Fruit fly (Drosophila melanogaster) whole organism, embryonic: Measurements from ENCODE around the gene betaGlu.
A peak's percentile ranks its signal among the peaks of the same experiment; 100 is the strongest.

Experiments
- Antp ChIP-seq: fragments of 200-800 bp; sonication (Bioruptor generic); optimal IDR thresholded peaks from 3 replicates; lab custom pipeline; 2016; ENCODE audit warnings: missing biosample characterization, missing genetic modification characterization
- B-H1 ChIP-seq: fragments of 200-800 bp; sonication (Bioruptor generic); IDR thresholded peaks from 3 replicates; pipeline ENCODE4 v1.3.6; 2022; ENCODE audit warnings: missing biosample characterization, missing genetic modification characterization
- Bgb ChIP-seq: fragments of 200-800 bp; sonication (Bioruptor generic); IDR thresholded peaks from 2 replicates; pipeline ENCODE4 v1.3.6; 2022; ENCODE audit warnings: missing biosample characterization, missing genetic modification characterization; ENCODE audit not compliant: partially characterized antibody
- C15 ChIP-seq: fragments of 200-800 bp; sonication (Bioruptor generic); IDR thresholded peaks from 3 replicates; pipeline ENCODE4 v1.3.6; 2022; ENCODE audit warnings: missing biosample characterization, missing genetic modification characterization
- CG10267 ChIP-seq: fragments of 200-800 bp; sonication (Bioruptor generic); optimal IDR thresholded peaks from 2 replicates; lab custom pipeline; 2018; ENCODE audit warnings: missing biosample characterization, mild to moderate bottlenecking, missing genetic modification characterization, moderate library complexity
- CG10543 ChIP-seq: fragments of 200-800 bp; sonication (Bioruptor generic); optimal IDR thresholded peaks from 3 replicates; lab custom pipeline; 2017; ENCODE audit warnings: missing biosample characterization, mild to moderate bottlenecking, missing genetic modification characterization, moderate library complexity
- CG10959 ChIP-seq: fragments of 200-800 bp; sonication (Bioruptor generic); IDR thresholded peaks from 2 replicates; pipeline ENCODE4 v1.3.6; 2022; ENCODE audit warnings: missing biosample characterization, missing genetic modification characterization
- CG12391 ChIP-seq: fragments of 200-800 bp; sonication (Bioruptor generic); optimal IDR thresholded peaks from 3 replicates; lab custom pipeline; 2018; ENCODE audit warnings: missing biosample characterization, mild to moderate bottlenecking, missing genetic modification characterization, moderate library complexity
- CG13894 ChIP-seq: fragments of 200-800 bp; sonication (Bioruptor generic); optimal IDR thresholded peaks from 3 replicates; lab custom pipeline; 2018; ENCODE audit warnings: missing biosample characterization, mild to moderate bottlenecking, missing genetic modification characterization, moderate library complexity
- CG15696 ChIP-seq: fragments of 200-800 bp; sonication (Bioruptor generic); optimal IDR thresholded peaks from 2 replicates; lab custom pipeline; 2019; ENCODE audit warnings: missing biosample characterization, mild to moderate bottlenecking, missing genetic modification characterization, moderate library complexity
- CG1603 ChIP-seq: fragments of 200-800 bp; sonication (Bioruptor generic); optimal IDR thresholded peaks from 2 replicates; lab custom pipeline; 2019; ENCODE audit warnings: missing biosample characterization, mild to moderate bottlenecking, missing genetic modification characterization, moderate library complexity
- CG17186 ChIP-seq: fragments of 200-800 bp; sonication (Bioruptor generic); optimal IDR thresholded peaks from 3 replicates; lab custom pipeline; 2017; ENCODE audit warnings: missing biosample characterization, missing genetic modification reagents, missing genetic modification characterization
- CG17385 ChIP-seq: fragments of 200-800 bp; sonication (Bioruptor generic); optimal IDR thresholded peaks from 3 replicates; lab custom pipeline; 2018; ENCODE audit warnings: missing biosample characterization, mild to moderate bottlenecking, missing genetic modification characterization
- CG2712 ChIP-seq: fragments of 200-800 bp; optimal IDR thresholded peaks from 3 replicates; lab custom pipeline; 2019; ENCODE audit warnings: missing biosample characterization, mild to moderate bottlenecking, missing genetic modification characterization, moderate library complexity
- CG32532 ChIP-seq: fragments of 200-800 bp; sonication (Bioruptor generic); IDR thresholded peaks from 2 replicates; pipeline ENCODE4 v1.3.6; 2022; ENCODE audit warnings: missing biosample characterization, missing genetic modification characterization
- CG33213 ChIP-seq: fragments of 200-800 bp; sonication (Bioruptor generic); optimal IDR thresholded peaks from 3 replicates; lab custom pipeline; 2016; ENCODE audit warnings: missing biosample characterization, missing genetic modification characterization
- CG3847 ChIP-seq: fragments of 200-800 bp; sonication (Bioruptor generic); IDR thresholded peaks from 2 replicates; pipeline ENCODE4 v1.3.6; 2022; ENCODE audit warnings: missing biosample characterization, missing genetic modification characterization
- CG5180 ChIP-seq: fragments of 200-800 bp; sonication (Bioruptor generic); optimal IDR thresholded peaks from 3 replicates; lab custom pipeline; 2017; ENCODE audit warnings: missing biosample characterization, missing genetic modification characterization, mild to moderate bottlenecking, moderate library complexity, missing genetic modification reagents
- CG5245 ChIP-seq: fragments of 200-800 bp; sonication (Bioruptor generic); optimal IDR thresholded peaks from 3 replicates; lab custom pipeline; 2016; ENCODE audit warnings: missing biosample characterization, missing genetic modification characterization
- CG7372 ChIP-seq: fragments of 200-800 bp; sonication (Bioruptor generic); IDR thresholded peaks from 2 replicates; pipeline ENCODE4 v1.3.6; 2022; ENCODE audit warnings: missing biosample characterization, missing genetic modification characterization
- CG7963 ChIP-seq: fragments of 200-800 bp; sonication (Bioruptor generic); IDR thresholded peaks from 3 replicates; pipeline ENCODE4 v1.3.6; 2022; ENCODE audit warnings: missing biosample characterization, missing genetic modification characterization; ENCODE audit not compliant: partially characterized antibody
- CG8089 ChIP-seq: fragments of 200-800 bp; sonication (Bioruptor generic); optimal IDR thresholded peaks from 3 replicates; lab custom pipeline; 2016; ENCODE audit warnings: missing biosample characterization, missing genetic modification characterization
- CG8388 ChIP-seq: fragments of 200-800 bp; sonication (Bioruptor generic); optimal IDR thresholded peaks from 2 replicates; lab custom pipeline; 2019; ENCODE audit warnings: missing biosample characterization, mild to moderate bottlenecking, missing genetic modification characterization, moderate library complexity
- CHES-1-like ChIP-seq: fragments of 200-800 bp; sonication (Bioruptor generic); optimal IDR thresholded peaks from 2 replicates; lab custom pipeline; 2016; ENCODE audit warnings: missing biosample characterization, missing genetic modification characterization
- CoRest ChIP-seq: fragments of 200-800 bp; sonication (Bioruptor generic); optimal IDR thresholded peaks from 3 replicates; lab custom pipeline; 2018; ENCODE audit warnings: missing biosample characterization, mild to moderate bottlenecking, missing genetic modification characterization, moderate library complexity
- D19B ChIP-seq: fragments of 200-800 bp; sonication (Bioruptor generic); optimal IDR thresholded peaks from 2 replicates; lab custom pipeline; 2017; ENCODE audit warnings: missing biosample characterization, mild to moderate bottlenecking, missing genetic modification characterization
- Med ChIP-seq: fragments of 200-800 bp; sonication (Bioruptor generic); peaks from one replicate; lab custom pipeline; 2016; ENCODE audit warnings: missing biosample characterization, missing genetic modification characterization, mild to moderate bottlenecking, inconsistent platforms, moderate library complexity
- Myb ChIP-seq: fragments of 200-800 bp; sonication (Bioruptor generic); optimal IDR thresholded peaks from 2 replicates; lab custom pipeline; 2016; ENCODE audit warnings: missing biosample characterization, missing genetic modification characterization
- Nf-YC ChIP-seq: fragments of 200-800 bp; optimal IDR thresholded peaks from 3 replicates; lab custom pipeline; 2019; ENCODE audit warnings: missing biosample characterization, mild to moderate bottlenecking, missing genetic modification characterization, moderate library complexity
- Pdp1 ChIP-seq, 2 experiments: fragments of 200-800 bp; sonication (Bioruptor generic); optimal IDR thresholded peaks; 3 replicates each; lab custom pipeline; 2016; ENCODE audit warnings: missing biosample characterization in 2 of 2, missing genetic modification characterization in 2 of 2, mild to moderate bottlenecking in 1 of 2, moderate library complexity in 1 of 2
- Stat92E ChIP-seq, 3 experiments: fragments of >200 bp in 2 of 3; fragments of 200-800 bp in 1 of 3; sonication (Bioruptor generic) in 1 of 3; optimal IDR thresholded peaks; 2 replicates each; lab custom pipeline; 2017 to 2019; ENCODE audit warnings: missing biosample characterization in 3 of 3, missing genetic modification characterization in 3 of 3, mild to moderate bottlenecking in 1 of 3, moderate library complexity in 1 of 3
- bcd ChIP-seq: fragments of 200-800 bp; sonication (Bioruptor generic); optimal IDR thresholded peaks from 2 replicates; lab custom pipeline; 2017; ENCODE audit warnings: missing biosample characterization, mild to moderate bottlenecking, missing genetic modification characterization
- chinmo ChIP-seq: fragments of 200-800 bp; sonication (Bioruptor generic); IDR thresholded peaks from 4 replicates; pipeline ENCODE4 v1.3.6; 2022; ENCODE audit warnings: missing biosample characterization, missing genetic modification characterization; ENCODE audit not compliant: partially characterized antibody
- eve ChIP-seq, 2 experiments: fragments of >200 bp; optimal IDR thresholded peaks; 2 replicates each; lab custom pipeline; 2017; ENCODE audit warnings: missing biosample characterization in 2 of 2, missing genetic modification characterization in 2 of 2
- ewg ChIP-seq: fragments of 200-800 bp; sonication (Bioruptor generic); optimal IDR thresholded peaks from 3 replicates; lab custom pipeline; 2017; ENCODE audit warnings: mild to moderate bottlenecking, missing biosample characterization, missing genetic modification reagents, missing genetic modification characterization
- fd64A ChIP-seq: fragments of 200-800 bp; sonication (Bioruptor generic); optimal IDR thresholded peaks from 3 replicates; lab custom pipeline; 2018; ENCODE audit warnings: missing biosample characterization, mild to moderate bottlenecking, missing genetic modification characterization
- maf-S ChIP-seq: fragments of 200-800 bp; sonication (Bioruptor generic); optimal IDR thresholded peaks from 2 replicates; lab custom pipeline; 2016; ENCODE audit warnings: missing biosample characterization, missing genetic modification characterization
- nau ChIP-seq: fragments of 200-800 bp; sonication (Bioruptor generic); optimal IDR thresholded peaks from 3 replicates; lab custom pipeline; 2017; ENCODE audit warnings: missing biosample characterization, mild to moderate bottlenecking, missing genetic modification characterization, missing genetic modification reagents
- nerfin-1 ChIP-seq: fragments of 200-800 bp; sonication (Bioruptor generic); optimal IDR thresholded peaks from 3 replicates; lab custom pipeline; 2019; ENCODE audit warnings: missing biosample characterization, mild to moderate bottlenecking, missing genetic modification characterization, moderate library complexity
- nmo ChIP-seq: fragments of 200-800 bp; sonication (Bioruptor generic); optimal IDR thresholded peaks from 2 replicates; lab custom pipeline; 2018; ENCODE audit warnings: missing biosample characterization, mild to moderate bottlenecking, missing genetic modification characterization, moderate library complexity
- phol ChIP-seq: fragments of 200-800 bp; sonication (Bioruptor generic); optimal IDR thresholded peaks from 3 replicates; lab custom pipeline; 2018; ENCODE audit warnings: missing biosample characterization, mild to moderate bottlenecking, missing genetic modification characterization, moderate library complexity
- pzg ChIP-seq: fragments of 200-800 bp; sonication (Bioruptor generic); optimal IDR thresholded peaks from 3 replicates; lab custom pipeline; 2018; ENCODE audit warnings: missing biosample characterization, mild to moderate bottlenecking, missing genetic modification characterization, moderate library complexity
- sim ChIP-seq: fragments of 200-800 bp; sonication (Bioruptor generic); IDR thresholded peaks from 2 replicates; pipeline ENCODE4 v1.3.6; 2022; ENCODE audit warnings: missing biosample characterization, missing genetic modification characterization
- slbo ChIP-seq: fragments of 200-800 bp; sonication (Bioruptor generic); IDR thresholded peaks from 2 replicates; pipeline ENCODE4 v1.3.6; 2022; ENCODE audit warnings: missing biosample characterization, missing genetic modification characterization
- stwl ChIP-seq: fragments of 200-800 bp; sonication (Bioruptor generic); optimal IDR thresholded peaks from 3 replicates; lab custom pipeline; 2018; ENCODE audit warnings: missing biosample characterization, mild to moderate bottlenecking, missing genetic modification characterization, moderate library complexity
- trem ChIP-seq: fragments of 200-800 bp; optimal IDR thresholded peaks from 3 replicates; lab custom pipeline; 2019; ENCODE audit warnings: missing biosample characterization, mild to moderate bottlenecking, missing genetic modification characterization, moderate library complexity
- ttk ChIP-seq: fragments of 200-800 bp; sonication (Bioruptor generic); IDR thresholded peaks from 2 replicates; pipeline ENCODE4 v2.1.2; 2022; ENCODE audit warnings: missing biosample characterization, missing genetic modification characterization
- tup ChIP-seq: fragments of 200-800 bp; sonication (Bioruptor generic); optimal IDR thresholded peaks from 2 replicates; lab custom pipeline; 2016; ENCODE audit warnings: missing biosample characterization, mild to moderate bottlenecking, missing genetic modification characterization, moderate library complexity
- vfl ChIP-seq: fragments of 200-800 bp; sonication (Bioruptor generic); optimal IDR thresholded peaks from 2 replicates; lab custom pipeline; 2016; ENCODE audit warnings: missing biosample characterization, missing genetic modification characterization

betaGlu gene

DNA sequence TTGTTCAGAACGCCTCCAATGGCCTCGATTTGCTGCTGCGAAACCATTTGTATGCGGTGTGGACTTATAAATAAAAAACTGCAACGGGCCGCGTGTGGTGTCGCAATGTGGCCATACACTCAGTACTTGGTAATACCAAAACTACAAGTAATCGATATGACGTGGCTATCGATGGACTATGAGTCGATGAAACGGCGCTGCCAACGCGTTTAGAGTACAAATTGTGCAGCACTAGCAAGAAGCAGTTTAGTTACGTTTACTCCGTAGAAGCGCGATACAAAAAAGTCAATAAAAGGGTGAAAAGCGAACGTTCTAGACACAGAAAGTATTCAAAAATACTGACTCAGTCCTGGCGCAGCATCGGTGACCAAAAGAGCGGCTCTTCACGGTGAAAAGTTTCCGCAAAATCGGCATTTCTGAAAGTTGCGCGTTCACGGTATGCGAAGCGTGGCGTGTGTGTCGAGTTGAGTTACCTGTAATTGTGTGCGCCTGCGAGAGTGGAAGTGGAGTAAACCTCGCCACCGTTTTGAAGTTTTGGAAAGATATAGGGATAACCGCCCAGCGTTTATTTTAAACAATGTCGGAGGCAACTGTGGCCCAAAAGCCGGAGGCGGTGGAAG is 24.1 kb downstream of the betaGlu start, which contains the start of the genes nero and CG1910 (continued):
- TF ChIP-seq CG10267 (tag; lab: Kevin White, UChicago) (peak; percentile 85), CG5245 (GFP tag; lab: Kevin White, UChicago) (peak; percentile 10), D19B (peak; percentile 25), CG15696 (tag; lab: Kevin White, UChicago) (no peak), CG10959 (GFP tag; lab: Robert Waterston, UW) (no peak), maf-S (GFP tag; lab: Kevin White, UChicago) (peak; percentile 33), CG7963 (GFP tag; lab: Robert Waterston, UW) (no peak), ttk (GFP tag; lab: Robert Waterston, UW) (no peak), bcd (GFP tag; lab: Kevin White, UChicago) (no peak), CG7372 (GFP tag; lab: Robert Waterston, UW) (no peak), CG10543 (GFP tag; lab: Kevin White, UChicago) (peak; percentile 21), trem (tag; lab: Kevin White, UChicago) (peak; percentile 99), Pdp1 (GFP tag; optimal IDR thresholded peaks at IDR 0.05; lab: Kevin White, UChicago) (peak in 1 of 2 experiments; percentile 73), Myb (GFP tag; lab: Kevin White, UChicago) (peak; percentile 71), tup (GFP tag; lab: Kevin White, UChicago) (no peak), CG1603 (tag; lab: Kevin White, UChicago) (peak; percentile 74), nerfin-1 (tag; lab: Kevin White, UChicago) (peak; percentile 25), CG33213 (peak; percentile 42), CHES-1-like (GFP tag; lab: Kevin White, UChicago) (peak; percentile 69), Stat92E (GFP tag; optimal IDR thresholded peaks at IDR 0.05; lab: Kevin White, UChicago) (no peak), ewg (GFP tag; lab: Kevin White, UChicago) (peak; percentile 24), B-H1 (no peak), C15 (GFP tag; lab: Robert Waterston, UW) (no peak), CG17385 (GFP tag; lab: Kevin White, UChicago) (peak; percentile 41), CG3847 (GFP tag; lab: Robert Waterston, UW) (no peak), Nf-YC (tag; lab: Kevin White, UChicago) (no peak), CG32532 (GFP tag; lab: Robert Waterston, UW) (no peak), vfl (peak; percentile 1), CoRest (tag; lab: Kevin White, UChicago) (peak; percentile 8), Med (peak; percentile 91), stwl (tag; lab: Kevin White, UChicago) (peak; percentile 75), CG8388 (peak; percentile 10), chinmo (GFP tag; lab: Robert Waterston, UW) (no peak), Antp (GFP tag; lab: Kevin White, UChicago) (no peak), eve (GFP tag; optimal IDR thresholded peaks at IDR 0.05; lab: Kevin White, UChicago) (no peak), nmo (GFP tag; lab: Kevin White, UChicago) (peak; percentile 48), CG13894 (peak; percentile 8), Bgb (GFP tag; lab: Robert Waterston, UW) (no peak), nau (no peak), slbo (no peak), CG12391 (tag; lab: Kevin White, UChicago) (peak; percentile 28), CG2712 (tag; lab: Kevin White, UChicago) (peak; percentile 50), CG8089 (peak; percentile 2), pzg (GFP tag; lab: Kevin White, UChicago) (peak; percentile 95), fd64A (no peak), phol (peak; percentile 39), CG5180 (no peak), CG17186 (GFP tag; lab: Kevin White, UChicago) (peak; percentile 88), sim (GFP tag; lab: Robert Waterston, UW) (no peak)
